Worm (Caenorhabditis elegans) whole organism, young adult: ENCODE results near the gene C05B5.8.
A peak's percentile ranks its signal among the peaks of the same experiment; 100 is the strongest.

Experiments
- B0035.1 ChIP-seq: sonication (generic microtip); optimal IDR thresholded peaks from 2 replicates; lab custom pipeline; 2016; ENCODE audit warnings: missing genetic modification characterization, mild to moderate bottlenecking, missing compliant biosample characterization, missing genotype, missing genetic modification reagents
- C06A6.2 ChIP-seq: fragments of 200-800 bp; sonication (Bioruptor generic); conservative IDR thresholded peaks from 2 replicates; pipeline ENCODE4 v1.3.6; 2022; ENCODE audit warnings: missing genetic modification characterization, missing compliant biosample characterization
- F10E7.11 ChIP-seq: sonication (generic microtip); optimal IDR thresholded peaks from 2 replicates; lab custom pipeline; 2017; ENCODE audit warnings: mild to moderate bottlenecking, missing genetic modification characterization, moderate library complexity, missing compliant biosample characterization
- atf-7 ChIP-seq: sonication (generic microtip); optimal IDR thresholded peaks from 2 replicates; lab custom pipeline; 2017; ENCODE audit warnings: mild to moderate bottlenecking, missing genetic modification characterization, missing compliant biosample characterization
- attf-3 ChIP-seq: fragments of 200-800 bp; sonication (Bioruptor generic); conservative IDR thresholded peaks from 2 replicates; pipeline ENCODE4 v1.3.6; 2022; ENCODE audit warnings: missing genetic modification reagents, missing genetic modification characterization, missing compliant biosample characterization
- attf-5 ChIP-seq: fragments of 200-800 bp; sonication (Bioruptor generic); optimal IDR thresholded peaks from 2 replicates; lab custom pipeline; 2018; ENCODE audit warnings: mild to moderate bottlenecking, missing genetic modification characterization, missing compliant biosample characterization
- cebp-1 ChIP-seq, 2 experiments: fragments of 200-800 bp in 1 of 2; sonication (Bioruptor generic) in 1 of 2; sonication (generic microtip) in 1 of 2; IDR thresholded peaks in 1 of 2; optimal IDR thresholded peaks in 1 of 2; 2 replicates each; pipeline versions ENCODE4 v1.3.6 to Lab custom; 2017 to 2022; ENCODE audit warnings: missing compliant biosample characterization in 2 of 2, missing genetic modification characterization in 2 of 2, mild to moderate bottlenecking in 1 of 2, missing genetic modification reagents in 1 of 2, moderate library complexity in 1 of 2
- cebp-2 ChIP-seq: fragments of 200-800 bp; sonication (Bioruptor generic); IDR thresholded peaks from 2 replicates; pipeline ENCODE4 v1.3.6; 2022; ENCODE audit warnings: missing genetic modification characterization, missing compliant biosample characterization
- ceh-27 ChIP-seq: fragments of 200-800 bp; sonication (Bioruptor generic); optimal IDR thresholded peaks from 2 replicates; lab custom pipeline; 2018; ENCODE audit warnings: mild to moderate bottlenecking, missing genetic modification characterization, moderate library complexity, missing compliant biosample characterization
- ceh-40 ChIP-seq: fragments of 200-800 bp; sonication (Bioruptor generic); IDR thresholded peaks from 2 replicates; pipeline ENCODE4 v1.3.6; 2022; ENCODE audit warnings: missing genetic modification characterization, missing compliant biosample characterization
- ceh-58 ChIP-seq: fragments of 200-800 bp; sonication (Bioruptor generic); IDR thresholded peaks from 2 replicates; pipeline ENCODE4 v1.3.6; 2022; ENCODE audit warnings: missing genetic modification characterization, missing compliant biosample characterization
- die-1 ChIP-seq: sonication (generic microtip); optimal IDR thresholded peaks from 2 replicates; lab custom pipeline; 2016; ENCODE audit warnings: missing genotype, mild to moderate bottlenecking, missing genetic modification characterization, missing compliant biosample characterization
- dpff-1 ChIP-seq: sonication (generic microtip); optimal IDR thresholded peaks from 2 replicates; lab custom pipeline; 2017; ENCODE audit warnings: mild to moderate bottlenecking, missing genetic modification characterization, missing compliant biosample characterization
- dpl-1 ChIP-seq: fragments of 150-350 bp; optimal IDR thresholded peaks from 2 replicates; lab custom pipeline; 2014; ENCODE audit warnings: missing biosample characterization, missing genetic modification reagents, missing genetic modification characterization
- efl-1 ChIP-seq: fragments of 150-350 bp; optimal IDR thresholded peaks from 2 replicates; lab custom pipeline; 2014; ENCODE audit warnings: missing biosample characterization, missing genetic modification reagents, missing genetic modification characterization
- egl-44 ChIP-seq: fragments of 200-800 bp; sonication (Bioruptor generic); IDR thresholded peaks from 2 replicates; pipeline ENCODE4 v1.3.6; 2022; ENCODE audit warnings: missing genetic modification reagents, missing genetic modification characterization, missing compliant biosample characterization
- ets-4 ChIP-seq: fragments of 200-800 bp; sonication (Bioruptor generic); optimal IDR thresholded peaks from 2 replicates; lab custom pipeline; 2018; ENCODE audit warnings: mild to moderate bottlenecking, missing genetic modification characterization, missing compliant biosample characterization
- gei-17 ChIP-seq: fragments of 200-800 bp; sonication (Bioruptor generic); optimal IDR thresholded peaks from 2 replicates; lab custom pipeline; 2018; ENCODE audit warnings: mild to moderate bottlenecking, missing genetic modification characterization, missing compliant biosample characterization
- hmg-1.2 ChIP-seq: fragments of 200-800 bp; sonication (Bioruptor generic); IDR thresholded peaks from 2 replicates; pipeline ENCODE4 v1.3.6; 2022; ENCODE audit warnings: missing genetic modification reagents, missing genetic modification characterization, missing compliant biosample characterization
- hsf-1 ChIP-seq: fragments of 200-800 bp; sonication (Bioruptor generic); IDR thresholded peaks from 2 replicates; pipeline ENCODE4 v1.3.6; 2022; ENCODE audit warnings: missing genetic modification reagents, missing genetic modification characterization, missing compliant biosample characterization
- lin-40 ChIP-seq: sonication (generic microtip); optimal IDR thresholded peaks from 2 replicates; lab custom pipeline; 2016; ENCODE audit warnings: missing genetic modification characterization, mild to moderate bottlenecking, missing compliant biosample characterization, missing genotype, missing genetic modification reagents
- nfyb-1 ChIP-seq: fragments of 200-800 bp; sonication (Bioruptor generic); IDR thresholded peaks from 2 replicates; pipeline ENCODE4 v1.3.6; 2022; ENCODE audit warnings: missing genetic modification reagents, missing genetic modification characterization, missing compliant biosample characterization
- nhr-80 ChIP-seq: sonication (generic microtip); optimal IDR thresholded peaks from 2 replicates; lab custom pipeline; 2016; ENCODE audit warnings: missing genetic modification characterization, missing compliant biosample characterization
- rcor-1 ChIP-seq: fragments of 200-800 bp; sonication (Bioruptor generic); IDR thresholded peaks from 2 replicates; pipeline ENCODE4 v1.3.6; 2022; ENCODE audit warnings: missing genetic modification reagents, missing genetic modification characterization, missing compliant biosample characterization
- snpc-1.3 ChIP-seq: sonication (generic microtip); optimal IDR thresholded peaks from 2 replicates; lab custom pipeline; 2017; ENCODE audit warnings: missing genetic modification characterization, mild to moderate bottlenecking, missing compliant biosample characterization, antibody characterized with exemption, moderate library complexity, missing genotype, missing genetic modification reagents; ENCODE audit not compliant: insufficient read depth
- snpc-4 ChIP-seq, 5 experiments: fragments of 150-350 bp in 1 of 5; sonication (generic microtip) in 4 of 5; optimal IDR thresholded peaks; 2 replicates each; lab custom pipeline; 2014 to 2018; ENCODE audit warnings: missing genetic modification characterization in 5 of 5, missing biosample characterization in 3 of 5, antibody characterized with exemption in 2 of 5, mild to moderate bottlenecking in 2 of 5, missing compliant biosample characterization in 2 of 5, missing genotype in 2 of 5, moderate library complexity in 2 of 5, missing genetic modification reagents in 1 of 5
- unc-130 ChIP-seq: sonication (generic microtip); optimal IDR thresholded peaks from 2 replicates; lab custom pipeline; 2016; ENCODE audit warnings: missing genetic modification reagents, missing genetic modification characterization, missing compliant biosample characterization
- unc-62 ChIP-seq: fragments of 150-350 bp; optimal IDR thresholded peaks from 2 replicates; lab custom pipeline; 2014; ENCODE audit warnings: missing biosample characterization, missing genetic modification reagents, missing genetic modification characterization
- ztf-18 ChIP-seq: sonication (generic microtip); optimal IDR thresholded peaks from 2 replicates; lab custom pipeline; 2016; ENCODE audit warnings: missing genotype, mild to moderate bottlenecking, missing genetic modification characterization, missing compliant biosample characterization
- ztf-28 ChIP-seq: fragments of 200-800 bp; sonication (Bioruptor generic); IDR thresholded peaks from 2 replicates; pipeline ENCODE4 v1.3.6; 2022; ENCODE audit warnings: missing genetic modification reagents, missing genetic modification characterization, missing compliant biosample characterization
- ztf-6 ChIP-seq: fragments of 200-800 bp; sonication (Bioruptor generic); IDR thresholded peaks from 2 replicates; pipeline ENCODE4 v1.3.6; 2022; ENCODE audit warnings: missing genetic modification reagents, missing genetic modification characterization, missing compliant biosample characterization

C05B5.8 gene

ce11 chrIII:9969371-9969770 lies 37.2 kb downstream of the C05B5.8 start:
- TF ChIP-seq attf-3 (GFP tag; lab: Robert Waterston, UW) (no peak), snpc-1.3 (tag; lab: Kevin White, UChicago) (no peak), hmg-1.2 (no peak), ceh-27 (GFP tag; lab: Kevin White, UChicago) (no peak), egl-44 (GFP tag; lab: Robert Waterston, UW) (no peak), nhr-80 (tag; lab: Kevin White, UChicago) (no peak), ceh-58 (GFP tag; lab: Robert Waterston, UW) (no peak), hsf-1 (GFP tag; lab: Robert Waterston, UW) (no peak), C06A6.2 (no peak), die-1 (tag; lab: Kevin White, UChicago) (no peak), lin-40 (no peak), dpff-1 (tag; lab: Kevin White, UChicago) (no peak)
- TF ChIP-seq, all 124 proteins: peak for 0

ce11 chrIII:9965444-9965843 lies 41.1 kb downstream of the C05B5.8 start:
- TF ChIP-seq ets-4 (GFP tag; lab: Kevin White, UChicago) (no peak), unc-62 (peak; percentile 72)

- no peak for TF ChIP-seq gei-17 (GFP tag; lab: Kevin White, UChicago)
- TF ChIP-seq F10E7.11 (tag; lab: Kevin White, UChicago), result no peak
- TF ChIP-seq rcor-1 (GFP tag; lab: Robert Waterston, UW), result no peak
- no peak for TF ChIP-seq dpl-1
- no peak for TF ChIP-seq cebp-2 (GFP tag; lab: Robert Waterston, UW)
- TF ChIP-seq attf-5 (GFP tag; lab: Kevin White, UChicago), result no peak
- TF ChIP-seq ceh-40, result no peak
- TF ChIP-seq efl-1 (GFP tag; lab: Kevin White, UChicago), result no peak
- TF ChIP-seq ztf-18 (tag; lab: Kevin White, UChicago), result no peak
Observed at ce11 chrIII:9964416-9964815, 42.2 kb downstream of the C05B5.8 start.

- peak; percentile 73 for TF ChIP-seq atf-7 (tag; lab: Kevin White, UChicago)
- TF ChIP-seq nfyb-1 (GFP tag; lab: Robert Waterston, UW), result 0 out of 2 replicates have a peak, but pooled peaks have one; percentile 14
- no peak for TF ChIP-seq ztf-28 (GFP tag; lab: Robert Waterston, UW)
- TF ChIP-seq, all 124 proteins: peak for 2
Observed at ce11 chrIII:9963447-9963846, 43.1 kb downstream of the C05B5.8 start.

ce11 chrIII:9956665-9957401 lies 49.8 kb downstream of the C05B5.8 start, which contains the start of gene alx-1:
Gene alx-1, plus strand, starts transcription at chrIII:9957351.
- no peak for TF ChIP-seq snpc-4 (GFP tag; optimal IDR thresholded peaks at IDR 0.05; lab: Kevin White, UChicago)
- TF ChIP-seq snpc-4 (tag; optimal IDR thresholded peaks at IDR 0.05; lab: Kevin White, UChicago), result peak in 1 of 4 experiments; percentile 9
- TF ChIP-seq nhr-80 (tag; lab: Kevin White, UChicago), result peak; percentile 54
- no peak for TF ChIP-seq ztf-6
- no peak for TF ChIP-seq unc-130 (GFP tag; lab: Kevin White, UChicago)
- TF ChIP-seq attf-5 (GFP tag; lab: Kevin White, UChicago), result peak; percentile 84
- peak; percentile 6 for TF ChIP-seq unc-62
- TF ChIP-seq cebp-2 (GFP tag; lab: Robert Waterston, UW), result no peak
- peak; percentile 97 for TF ChIP-seq cebp-1 (GFP tag; IDR thresholded peaks at IDR 0.05; lab: Robert Waterston, UW)
- TF ChIP-seq cebp-1 (tag; optimal IDR thresholded peaks at IDR 0.05; lab: Kevin White, UChicago), result peak; percentile 99
- TF ChIP-seq ets-4 (GFP tag; lab: Kevin White, UChicago), result no peak
- TF ChIP-seq B0035.1 (tag; lab: Kevin White, UChicago), result no peak
- TF ChIP-seq egl-44 (GFP tag; lab: Robert Waterston, UW), result no peak
